Worm (Caenorhabditis elegans) whole organism, L4 larva: Measurements from ENCODE around the gene ostb-1.

Experiments
- F10B5.3 ChIP-seq: sonication (generic microtip); optimal IDR thresholded peaks from 2 replicates; lab custom pipeline; 2016; ENCODE audit warnings: mild to moderate bottlenecking, missing genetic modification characterization, missing compliant biosample characterization
- R02D3.7 ChIP-seq: fragments of 150-350 bp; sonication (generic microtip); optimal IDR thresholded peaks from 3 replicates; lab custom pipeline; 2014; ENCODE audit warnings: missing biosample characterization, missing genetic modification characterization
- Y105C5A.15 ChIP-seq: fragments of 200-800 bp; sonication (Bioruptor generic); IDR thresholded peaks from 2 replicates; pipeline ENCODE4 v1.3.6; 2022; ENCODE audit warnings: missing genetic modification characterization, missing compliant biosample characterization
- Y48G9A.11 ChIP-seq: fragments of 200-800 bp; sonication (Bioruptor generic); IDR thresholded peaks from 2 replicates; pipeline ENCODE4 v1.3.6; 2022; ENCODE audit warnings: missing genetic modification reagents, missing genetic modification characterization, missing compliant biosample characterization
- ZK337.2 ChIP-seq: fragments of 200-800 bp; sonication (Bioruptor generic); IDR thresholded peaks from 2 replicates; pipeline ENCODE4 v1.3.6; 2022; ENCODE audit warnings: missing genetic modification reagents, missing genetic modification characterization, missing compliant biosample characterization
- aha-1 ChIP-seq: fragments of 150-350 bp; peaks from one replicate; lab custom pipeline; 2014; ENCODE audit warnings: missing biosample characterization, missing genetic modification characterization
- aly-2 ChIP-seq: sonication (generic microtip); optimal IDR thresholded peaks from 2 replicates; lab custom pipeline; 2018; ENCODE audit warnings: missing biosample characterization, missing genetic modification characterization
- arid-1 ChIP-seq: fragments of 200-800 bp; sonication (Bioruptor generic); conservative IDR thresholded peaks from 2 replicates; pipeline ENCODE4 v1.3.6; 2022; ENCODE audit warnings: missing genetic modification reagents, missing genetic modification characterization, missing compliant biosample characterization
- attf-4 ChIP-seq: sonication (generic microtip); optimal IDR thresholded peaks from 3 replicates; lab custom pipeline; 2017; ENCODE audit warnings: missing biosample characterization, missing genetic modification characterization
- ceh-20 ChIP-seq: fragments of 200-800 bp; sonication (Bioruptor generic); IDR thresholded peaks from 2 replicates; pipeline ENCODE4 v1.3.6; 2022; ENCODE audit warnings: missing genetic modification reagents, missing genetic modification characterization, missing compliant biosample characterization
- ceh-28 ChIP-seq: fragments of 150-350 bp; optimal IDR thresholded peaks from 2 replicates; lab custom pipeline; 2014; ENCODE audit warnings: missing biosample characterization, missing genetic modification reagents, missing genetic modification characterization
- ceh-32 ChIP-seq: sonication (generic microtip); optimal IDR thresholded peaks from 2 replicates; lab custom pipeline; 2016; ENCODE audit warnings: mild to moderate bottlenecking, missing genetic modification characterization, missing compliant biosample characterization; ENCODE audit not compliant: poor library complexity
- ceh-44 ChIP-seq: fragments of 200-800 bp; sonication (Bioruptor generic); IDR thresholded peaks from 2 replicates; pipeline ENCODE4 v1.3.6; 2022; ENCODE audit warnings: missing genetic modification reagents, missing genetic modification characterization, missing compliant biosample characterization
- ctbp-1 ChIP-seq: fragments of 200-800 bp; sonication (Bioruptor generic); IDR thresholded peaks from 2 replicates; pipeline ENCODE4 v1.3.6; 2022; ENCODE audit warnings: missing genetic modification reagents, missing genetic modification characterization, missing compliant biosample characterization
- daf-16 ChIP-seq, 3 experiments: sonication (generic microtip); optimal IDR thresholded peaks; 2 replicates each; lab custom pipeline; 2016 to 2017; ENCODE audit warnings: missing genetic modification characterization in 3 of 3, missing genetic modification reagents in 3 of 3, mild to moderate bottlenecking in 2 of 3, missing compliant biosample characterization in 2 of 3, missing biosample characterization in 1 of 3, moderate library complexity in 1 of 3
- daf-8 ChIP-seq: fragments of 200-800 bp; sonication (Bioruptor generic); IDR thresholded peaks from 2 replicates; pipeline ENCODE4 v1.3.6; 2022; ENCODE audit warnings: missing genetic modification characterization, missing compliant biosample characterization
- duxl-1 ChIP-seq: sonication (generic microtip); optimal IDR thresholded peaks from 2 replicates; lab custom pipeline; 2016; ENCODE audit warnings: mild to moderate bottlenecking, missing genetic modification characterization, moderate library complexity, missing compliant biosample characterization; ENCODE audit not compliant: poor library complexity
- dve-1 ChIP-seq: sonication (generic microtip); optimal IDR thresholded peaks from 2 replicates; lab custom pipeline; 2017; ENCODE audit warnings: antibody characterized with exemption, mild to moderate bottlenecking, missing genetic modification characterization, missing compliant biosample characterization; ENCODE audit not compliant: insufficient read depth
- egl-27 ChIP-seq: sonication (generic microtip); optimal IDR thresholded peaks from 3 replicates; lab custom pipeline; 2017; ENCODE audit warnings: missing biosample characterization, missing genetic modification reagents, missing genetic modification characterization
- fkh-10 ChIP-seq: fragments of 150-350 bp; optimal IDR thresholded peaks from 2 replicates; lab custom pipeline; 2014; ENCODE audit warnings: missing biosample characterization, missing genetic modification reagents, missing genetic modification characterization
- fos-1 ChIP-seq: fragments of 150-350 bp; optimal IDR thresholded peaks from 2 replicates; lab custom pipeline; 2014; ENCODE audit warnings: missing biosample characterization, missing genetic modification characterization
- hlh-11 ChIP-seq: fragments of 200-800 bp; sonication (Bioruptor generic); optimal IDR thresholded peaks from 2 replicates; lab custom pipeline; 2018; ENCODE audit warnings: mild to moderate bottlenecking, missing genetic modification characterization, missing compliant biosample characterization
- hmg-1.1 ChIP-seq: fragments of 200-800 bp; sonication (Bioruptor generic); IDR thresholded peaks from 2 replicates; pipeline ENCODE4 v1.3.6; 2022; ENCODE audit warnings: missing genetic modification reagents, missing genetic modification characterization, missing compliant biosample characterization
- lsy-2 ChIP-seq, 2 experiments: fragments of 150-350 bp in 1 of 2; sonication (generic microtip) in 1 of 2; optimal IDR thresholded peaks; 2 replicates each; lab custom pipeline; 2014 to 2017; ENCODE audit warnings: missing biosample characterization in 2 of 2, missing genetic modification characterization in 2 of 2
- madf-5 ChIP-seq, 2 experiments: fragments of 200-800 bp; sonication (Bioruptor generic); IDR thresholded peaks; 2 replicates each; pipeline ENCODE4 v1.3.6; 2022; ENCODE audit warnings: missing compliant biosample characterization in 2 of 2, missing genetic modification characterization in 2 of 2
- mdl-1 ChIP-seq, 2 experiments: fragments of 150-350 bp in 1 of 2; sonication (generic microtip) in 1 of 2; optimal IDR thresholded peaks; 2 replicates each; lab custom pipeline; 2014 to 2017; ENCODE audit warnings: missing biosample characterization in 2 of 2, missing genetic modification characterization in 2 of 2
- mep-1 ChIP-seq: fragments of 150-350 bp; sonication (generic microtip); optimal IDR thresholded peaks from 3 replicates; lab custom pipeline; 2014; ENCODE audit warnings: missing biosample characterization, missing genetic modification characterization
- mxl-3 ChIP-seq: fragments of 200-800 bp; sonication (Bioruptor generic); optimal IDR thresholded peaks from 2 replicates; lab custom pipeline; 2018; ENCODE audit warnings: mild to moderate bottlenecking, missing genetic modification characterization, missing compliant biosample characterization
- nhr-11 ChIP-seq: fragments of 150-350 bp; optimal IDR thresholded peaks from 2 replicates; lab custom pipeline; 2014; ENCODE audit warnings: missing biosample characterization, missing genetic modification characterization
- nhr-42 ChIP-seq: fragments of 200-800 bp; sonication (Bioruptor generic); IDR thresholded peaks from 2 replicates; pipeline ENCODE4 v1.3.6; 2022; ENCODE audit warnings: missing genetic modification characterization, missing compliant biosample characterization
- nhr-77 ChIP-seq: fragments of 150-350 bp; optimal IDR thresholded peaks from 2 replicates; lab custom pipeline; 2014; ENCODE audit warnings: missing biosample characterization, missing genetic modification characterization
- php-3 ChIP-seq: fragments of 200-800 bp; sonication (Bioruptor generic); IDR thresholded peaks from 2 replicates; pipeline ENCODE4 v1.3.6; 2022; ENCODE audit warnings: missing genetic modification reagents, missing genetic modification characterization, missing compliant biosample characterization
- rbr-2 ChIP-seq: sonication (generic microtip); optimal IDR thresholded peaks from 2 replicates; lab custom pipeline; 2016; ENCODE audit warnings: missing genotype, missing genetic modification characterization, missing compliant biosample characterization
- sdz-12 ChIP-seq: fragments of 200-800 bp; sonication (Bioruptor generic); optimal IDR thresholded peaks from 2 replicates; lab custom pipeline; 2018; ENCODE audit warnings: mild to moderate bottlenecking, missing genetic modification characterization, missing compliant biosample characterization
- set-16 ChIP-seq: fragments of 200-800 bp; sonication (Bioruptor generic); IDR thresholded peaks from 2 replicates; pipeline ENCODE4 v1.3.6; 2022; ENCODE audit warnings: missing genetic modification reagents, missing genetic modification characterization, missing compliant biosample characterization
- tra-1 ChIP-seq: fragments of 200-800 bp; sonication (Bioruptor generic); IDR thresholded peaks from 2 replicates; pipeline ENCODE4 v1.3.6; 2022; ENCODE audit warnings: missing genetic modification reagents, missing genetic modification characterization, missing compliant biosample characterization
- unc-130 ChIP-seq: sonication (generic microtip); optimal IDR thresholded peaks from 2 replicates; lab custom pipeline; 2016; ENCODE audit warnings: missing genetic modification reagents, missing genetic modification characterization, missing compliant biosample characterization
- unc-62 ChIP-seq, 3 experiments: fragments of 150-350 bp in 1 of 3; sonication (generic microtip); optimal IDR thresholded peaks in 2 of 3; peaks in 1 of 3; 1 replicate in 1 of 3; 2 replicates in 2 of 3; lab custom pipeline; 2014 to 2017; ENCODE audit warnings: missing biosample characterization in 3 of 3, missing genetic modification characterization in 3 of 3, missing genetic modification reagents in 3 of 3, missing genotype in 1 of 3
- zag-1 ChIP-seq: fragments of 150-350 bp; optimal IDR thresholded peaks from 2 replicates; lab custom pipeline; 2014; ENCODE audit warnings: missing biosample characterization, missing genetic modification characterization
- zfp-2 ChIP-seq: sonication (generic microtip); optimal IDR thresholded peaks from 2 replicates; lab custom pipeline; 2016; ENCODE audit warnings: mild to moderate bottlenecking, missing genetic modification characterization, missing compliant biosample characterization
- zip-2 ChIP-seq: fragments of 150-350 bp; optimal IDR thresholded peaks from 2 replicates; lab custom pipeline; 2014; ENCODE audit warnings: missing biosample characterization, missing genetic modification characterization

Gene ostb-1

ce11 chrII:7836613-7837226 is 27.6 kb upstream of the ostb-1 start (continued):
- TF ChIP-seq nhr-11 (tag; lab: Kevin White, UChicago) = peak; percentile 45

- TF ChIP-seq set-16 (GFP tag; lab: Robert Waterston, UW) (no peak), ceh-20 (GFP tag; lab: Robert Waterston, UW) (peak; percentile 55; the same call in 1 of the 2 replicates), lsy-2 (tag; optimal IDR thresholded peaks at IDR 0.05; lab: Kevin White, UChicago) (peak in 1 of 2 experiments; percentile 45), ceh-28 (tag; lab: Kevin White, UChicago) (no peak), ceh-44 (GFP tag; lab: Robert Waterston, UW) (no peak), mxl-3 (GFP tag; lab: Kevin White, UChicago) (no peak), zag-1 (tag; lab: Kevin White, UChicago) (no peak), ZK337.2 (GFP tag; lab: Robert Waterston, UW) (no peak), unc-130 (GFP tag; lab: Kevin White, UChicago) (no peak), dve-1 (no peak), arid-1 (GFP tag; lab: Robert Waterston, UW) (no peak), daf-8 (GFP tag; lab: Robert Waterston, UW) (no peak), hlh-11 (tag; lab: Kevin White, UChicago) (no peak), mdl-1 (tag; optimal IDR thresholded peaks at IDR 0.05; lab: Kevin White, UChicago) (peak in 1 of 2 experiments; percentile 28), mep-1 (peak; percentile 10), Y105C5A.15 (no peak), R02D3.7 (no peak), aly-2 (tag; lab: Kevin White, UChicago) (no peak), rbr-2 (tag; lab: Kevin White, UChicago) (peak; percentile 32), hmg-1.1 (GFP tag; lab: Robert Waterston, UW) (peak; percentile 79), unc-62 (GFP tag; optimal IDR thresholded peaks at IDR 0.05 in 1 of 2; lab: Kevin White, UChicago) (no peak), unc-62 (tag; optimal IDR thresholded peaks at IDR 0.05; lab: Kevin White, UChicago) (no peak), tra-1 (no peak), fos-1 (tag; lab: Kevin White, UChicago) (no peak), fkh-10 (GFP tag; lab: Kevin White, UChicago) (no peak), sdz-12 (GFP tag; lab: Kevin White, UChicago) (no peak), zfp-2 (tag; lab: Kevin White, UChicago) (no peak), madf-5 (GFP tag; IDR thresholded peaks at IDR 0.05; lab: Robert Waterston, UW) (no peak), daf-16 (GFP tag; optimal IDR thresholded peaks at IDR 0.05; lab: Kevin White, UChicago) (peak in 1 of 2 experiments; percentile 56), daf-16 (tag; optimal IDR thresholded peaks at IDR 0.05; lab: Kevin White, UChicago) (no peak), nhr-77 (no peak), duxl-1 (no peak), php-3 (GFP tag; lab: Robert Waterston, UW) (no peak)
- TF ChIP-seq, all 104 proteins: peak for 7
These were observed 25.6 kb upstream of the ostb-1 start for ce11 chrII:7838661-7839060.

ce11 chrII:7839703-7840102 is 24.6 kb upstream of the ostb-1 start:
- TF ChIP-seq ceh-32 (tag; lab: Kevin White, UChicago) (no peak), aha-1 (no peak), zip-2 (tag; lab: Kevin White, UChicago) (no peak), attf-4 (no peak), nhr-42 (GFP tag; lab: Robert Waterston, UW) (no peak), Y48G9A.11 (GFP tag; lab: Robert Waterston, UW) (no peak), F10B5.3 (no peak), ctbp-1 (no peak), ZK337.2 (GFP tag; lab: Robert Waterston, UW) (no peak), egl-27 (tag; lab: Kevin White, UChicago) (no peak)
